Worm (Caenorhabditis elegans) whole organism, L3 larva: ENCODE measurements around the gene zipt-2.1.

Source experiments
- ama-1 ChIP-seq: fragments of 150-350 bp; optimal IDR thresholded peaks from 2 replicates; lab custom pipeline; 2018
- ceh-16 ChIP-seq: sonication (generic microtip); optimal IDR thresholded peaks from 2 replicates; lab custom pipeline; 2017; ENCODE audit warnings: missing biosample characterization, missing genetic modification characterization
- elt-2 ChIP-seq: sonication (generic microtip); optimal IDR thresholded peaks from 2 replicates; lab custom pipeline; 2016; ENCODE audit warnings: missing genetic modification reagents, mild to moderate bottlenecking, missing genetic modification characterization, missing compliant biosample characterization
- elt-3 ChIP-seq, 3 experiments: fragments of 150-350 bp in 1 of 3; sonication (generic microtip) in 2 of 3; optimal IDR thresholded peaks; 2 replicates in 2 of 3; 4 replicates in 1 of 3; lab custom pipeline; 2014 to 2017; ENCODE audit warnings: missing biosample characterization in 3 of 3, missing genetic modification characterization in 3 of 3
- fos-1 ChIP-seq: fragments of 150-350 bp; optimal IDR thresholded peaks from 2 replicates; lab custom pipeline; 2014; ENCODE audit warnings: missing biosample characterization, missing genetic modification characterization
- lin-39 ChIP-seq: fragments of 150-350 bp; optimal IDR thresholded peaks from 2 replicates; lab custom pipeline; 2018; ENCODE audit warnings: missing biosample characterization, missing genetic modification reagents, missing genetic modification characterization
- nhr-237 ChIP-seq: fragments of 150-350 bp; optimal IDR thresholded peaks from 2 replicates; lab custom pipeline; 2014; ENCODE audit warnings: missing biosample characterization, missing genetic modification characterization
- nhr-25 ChIP-seq: sonication (generic microtip); optimal IDR thresholded peaks from 2 replicates; lab custom pipeline; 2017; ENCODE audit warnings: missing biosample characterization, missing genetic modification characterization
- nhr-28 ChIP-seq: fragments of 150-350 bp; optimal IDR thresholded peaks from 2 replicates; lab custom pipeline; 2014; ENCODE audit warnings: missing biosample characterization, missing genetic modification characterization
- nhr-67 ChIP-seq: fragments of 150-350 bp; optimal IDR thresholded peaks from 2 replicates; lab custom pipeline; 2014; ENCODE audit warnings: missing biosample characterization, missing genetic modification characterization
- nhr-76 ChIP-seq: fragments of 150-350 bp; sonication (generic microtip); optimal IDR thresholded peaks from 5 replicates; lab custom pipeline; 2014; ENCODE audit warnings: missing biosample characterization, missing genetic modification characterization
- snpc-4 ChIP-seq: fragments of 150-350 bp; optimal IDR thresholded peaks from 2 replicates; lab custom pipeline; 2014; ENCODE audit warnings: missing biosample characterization, missing genetic modification characterization
- tbx-2 ChIP-seq: sonication (generic microtip); optimal IDR thresholded peaks from 2 replicates; lab custom pipeline; 2016; ENCODE audit warnings: mild to moderate bottlenecking, missing genetic modification characterization, missing compliant biosample characterization
- ztf-4 ChIP-seq: fragments of 150-350 bp; optimal IDR thresholded peaks from 2 replicates; lab custom pipeline; 2014; ENCODE audit warnings: missing biosample characterization, missing genetic modification characterization

- TF ChIP-seq elt-2 (tag; lab: Kevin White, UChicago) (no peak), nhr-67 (no peak), nhr-237 (tag; lab: Kevin White, UChicago) (no peak), ceh-16 (no peak), snpc-4 (tag; lab: Kevin White, UChicago) (no peak), fos-1 (tag; lab: Kevin White, UChicago) (no peak), nhr-76 (tag; lab: Kevin White, UChicago) (no peak), lin-39 (tag; lab: Kevin White, UChicago) (no peak), nhr-28 (tag; lab: Kevin White, UChicago) (no peak), nhr-25 (no peak), ztf-4 (tag; lab: Kevin White, UChicago) (no peak), tbx-2 (tag; lab: Kevin White, UChicago) (no peak), ama-1 (lab: Kevin White, UChicago) (no peak), elt-3 (tag; optimal IDR thresholded peaks at IDR 0.05; lab: Kevin White, UChicago) (no peak)
Measured at ce11 chrIV:10832148-10832547, 32.7 kb downstream of the zipt-2.1 start, which contains the start of gene best-15.
